Worm (Caenorhabditis elegans): ENCODE results near the gene glr-7.

Gene glr-7

DNA sequence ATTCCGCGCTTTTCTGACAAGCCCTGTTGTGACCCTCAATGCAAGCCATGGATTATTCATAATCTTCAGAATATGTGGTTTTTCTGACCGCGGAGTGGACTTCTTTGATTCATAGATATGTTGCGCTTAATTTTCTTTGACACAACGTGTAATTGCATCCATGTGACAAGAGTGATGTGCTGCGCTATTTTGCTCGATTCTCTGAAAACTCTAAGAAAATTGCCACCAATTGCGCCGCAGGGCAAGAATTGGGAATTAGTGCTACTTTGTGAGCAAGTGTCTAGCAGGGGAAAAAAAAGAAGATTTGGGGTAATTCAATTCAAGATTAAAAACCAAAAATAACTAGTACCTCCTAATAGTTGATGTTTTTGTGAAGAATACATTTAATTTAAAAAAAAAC lies 44.4 kb upstream of the glr-7 start (continued):
- TF ChIP-seq alr-1 (tag; optimal IDR thresholded peaks at IDR 0.05; ENCODE audit: borderline replicate concordance): no peak
- TF ChIP-seq unc-86 (tag; optimal IDR thresholded peaks at IDR 0.05): peak; percentile 24
- no peak for TF ChIP-seq dpl-1 (GFP tag; optimal IDR thresholded peaks at IDR 0.05)
- no peak for TF ChIP-seq C04F5.9 (tag; optimal IDR thresholded peaks at IDR 0.05)
- TF ChIP-seq unc-98 (GFP tag; IDR thresholded peaks at IDR 0.05): no peak
- TF ChIP-seq snpc-4 (tag; optimal IDR thresholded peaks at IDR 0.05): no peak
- no peak for TF ChIP-seq elt-3 (tag; optimal IDR thresholded peaks at IDR 0.05)
- TF ChIP-seq nhr-47 (tag; optimal IDR thresholded peaks at IDR 0.05): peak; percentile 63
- TF ChIP-seq ceh-90 (tag; optimal IDR thresholded peaks at IDR 0.05): no peak
- no peak for TF ChIP-seq elt-2 (tag; optimal IDR thresholded peaks at IDR 0.05)
- TF ChIP-seq dsc-1 (tag; optimal IDR thresholded peaks at IDR 0.05): peak; percentile 36
- TF ChIP-seq lir-3 (tag; optimal IDR thresholded peaks at IDR 0.05; ENCODE audit: poor library complexity): no peak
- no peak for TF ChIP-seq aha-1 (tag; optimal IDR thresholded peaks at IDR 0.05)
- peak; percentile 28 for TF ChIP-seq ceh-63 (GFP tag; optimal IDR thresholded peaks at IDR 0.05)
- TF ChIP-seq rnt-1 (tag; optimal IDR thresholded peaks at IDR 0.05): no peak
- peak; percentile 27 for TF ChIP-seq swsn-7 (tag; optimal IDR thresholded peaks at IDR 0.05)
- TF ChIP-seq hpl-2 (GFP tag; optimal IDR thresholded peaks at IDR 0.05): no peak
- peak; percentile 83 for TF ChIP-seq lin-14 (GFP tag; optimal IDR thresholded peaks at IDR 0.05)
- no peak for TF ChIP-seq nhr-76 (tag; optimal IDR thresholded peaks at IDR 0.05)
- TF ChIP-seq nhr-237 (tag; optimal IDR thresholded peaks at IDR 0.05): no peak
- no peak for TF ChIP-seq lin-35 (GFP tag; optimal IDR thresholded peaks at IDR 0.05)
- TF ChIP-seq isw-1 (GFP tag; IDR thresholded peaks at IDR 0.05): no peak
- TF ChIP-seq hlh-17 (GFP tag; optimal IDR thresholded peaks at IDR 0.05; ENCODE audit: borderline replicate concordance): no peak
- no peak for TF ChIP-seq mdl-1 (tag; optimal IDR thresholded peaks at IDR 0.05)

DNA sequence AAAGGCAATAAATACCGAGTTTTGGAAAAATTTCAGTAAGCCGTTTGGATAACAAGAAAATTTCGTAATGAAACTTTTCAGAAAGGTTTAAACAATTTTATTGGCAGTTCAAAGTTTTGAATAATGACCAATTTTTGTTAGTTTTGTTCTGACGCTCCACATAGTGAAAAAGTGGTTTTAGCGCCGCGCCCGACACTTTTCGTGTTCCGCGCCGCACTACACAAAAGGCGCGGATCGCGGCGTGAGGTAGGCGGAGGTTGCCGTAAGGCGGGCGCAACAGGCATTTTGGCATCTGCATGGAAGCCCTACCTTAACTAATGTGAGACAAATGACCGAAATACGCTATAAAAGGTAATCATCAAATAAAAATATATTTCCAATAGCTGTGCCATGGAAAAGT lies 42.1 kb upstream of the glr-7 start:
- TF ChIP-seq ceh-8 (GFP tag; optimal IDR thresholded peaks at IDR 0.05): no peak
- no peak for TF ChIP-seq efl-1 (optimal IDR thresholded peaks at IDR 0.05)
- TF ChIP-seq efl-1 (GFP tag; optimal IDR thresholded peaks at IDR 0.05 in 1 of 2): no peak

DNA sequence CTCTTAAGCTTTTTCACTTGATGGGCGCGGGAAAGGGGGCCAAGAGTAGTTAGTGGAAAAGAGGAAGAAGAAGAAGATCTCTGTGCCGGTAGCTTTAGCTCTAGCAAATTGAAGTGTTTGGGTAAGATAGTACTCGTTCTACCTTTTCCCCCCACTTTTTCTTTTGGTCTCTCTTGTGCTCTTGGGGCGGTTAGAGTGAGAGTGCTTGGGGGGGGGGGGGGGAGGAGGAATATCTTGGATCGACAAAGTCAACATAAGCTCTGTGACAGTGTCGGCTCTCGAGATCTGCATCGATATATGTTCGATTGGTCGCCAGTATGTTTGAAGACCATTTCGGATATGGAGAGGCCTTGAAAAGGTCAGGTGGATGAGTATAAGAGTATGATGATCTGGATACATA lies 40.1 kb upstream of the glr-7 start, which contains the start of gene fox-1:
fox-1 (minus strand) TSS at position 101 of the 400 bp plus-strand sequence.
- TF ChIP-seq fos-1 (tag; optimal IDR thresholded peaks at IDR 0.05) (no peak), nhr-19 (GFP tag; conservative IDR thresholded peaks at IDR 0.05) (0 out of 2 replicates have a peak, but pooled peaks have one; percentile 12)

DNA sequence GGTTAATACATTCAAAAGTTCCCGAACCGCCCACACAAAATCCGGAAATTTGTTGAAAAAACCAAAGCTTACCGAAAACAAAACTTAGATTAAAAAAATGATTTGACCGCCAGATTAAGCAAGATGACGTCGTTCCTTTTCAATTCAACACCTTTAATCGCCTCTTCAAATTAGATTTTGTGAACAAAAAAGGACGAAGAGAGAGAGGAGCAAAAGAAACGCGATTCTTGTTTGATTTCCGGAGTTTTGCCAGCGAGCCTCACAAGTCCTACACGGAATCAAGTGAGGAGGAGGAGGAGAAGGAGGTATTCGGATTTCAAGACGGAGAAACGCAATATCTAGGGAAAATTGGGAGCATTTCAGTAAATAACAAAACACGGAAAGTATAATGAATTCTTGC lies 37.8 kb upstream of the glr-7 start:
- TF ChIP-seq fkh-10 (GFP tag; optimal IDR thresholded peaks at IDR 0.05) (peak; percentile 82), dsc-1 (tag; optimal IDR thresholded peaks at IDR 0.05) (peak; percentile 20), efl-1 (optimal IDR thresholded peaks at IDR 0.05) (no peak), efl-1 (GFP tag; optimal IDR thresholded peaks at IDR 0.05 in 1 of 2) (peak in 1 of 2 experiments; percentile 32), elt-3 (tag; optimal IDR thresholded peaks at IDR 0.05) (no peak), lin-14 (GFP tag; optimal IDR thresholded peaks at IDR 0.05) (peak; percentile 3), nhr-71 (tag; optimal IDR thresholded peaks at IDR 0.05) (no peak), irx-1 (tag; optimal IDR thresholded peaks at IDR 0.05) (peak; percentile 13)

DNA sequence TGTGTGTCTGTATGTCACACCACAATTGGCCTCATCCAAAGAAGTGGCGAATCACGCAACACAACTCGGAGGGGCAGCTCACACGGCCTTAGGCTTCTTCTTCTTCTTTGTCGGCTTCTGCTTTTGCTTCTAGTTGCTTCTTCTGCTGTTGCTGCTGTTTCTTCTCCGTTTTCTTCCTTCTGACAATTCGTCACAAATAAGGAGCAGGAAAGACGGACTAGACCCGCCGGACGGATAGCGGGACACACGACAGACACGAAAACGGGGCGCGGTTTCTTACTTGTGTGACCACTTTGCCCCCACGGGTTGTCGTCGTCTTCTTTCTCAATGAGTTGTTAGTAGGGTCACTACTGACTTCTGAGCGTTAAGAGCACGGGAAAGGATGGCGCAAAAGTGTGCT lies 36.5 kb upstream of the glr-7 start:
- no peak for TF ChIP-seq dpl-1 (GFP tag; optimal IDR thresholded peaks at IDR 0.05)
- no peak for TF ChIP-seq aly-2 (tag; optimal IDR thresholded peaks at IDR 0.05)
- TF ChIP-seq nhr-71 (tag; optimal IDR thresholded peaks at IDR 0.05): peak; percentile 16
- TF ChIP-seq efl-1 (optimal IDR thresholded peaks at IDR 0.05): no peak
- no peak for TF ChIP-seq efl-1 (GFP tag; optimal IDR thresholded peaks at IDR 0.05 in 1 of 2)
- TF ChIP-seq unc-86 (tag; optimal IDR thresholded peaks at IDR 0.05): peak; percentile 27
- TF ChIP-seq lin-13 (GFP tag; optimal IDR thresholded peaks at IDR 0.05): no peak
- no peak for TF ChIP-seq mab-9 (GFP tag; IDR thresholded peaks at IDR 0.05)
- no peak for TF ChIP-seq ceh-90 (tag; optimal IDR thresholded peaks at IDR 0.05)
- peak; percentile 7 for TF ChIP-seq egl-13 (tag; optimal IDR thresholded peaks at IDR 0.05)
- no peak for TF ChIP-seq blmp-1 (tag; optimal IDR thresholded peaks at IDR 0.05)
- TF ChIP-seq nhr-19 (GFP tag; conservative IDR thresholded peaks at IDR 0.05): no peak
- no peak for TF ChIP-seq F16B12.6 (tag; optimal IDR thresholded peaks at IDR 0.05)
- no peak for TF ChIP-seq lsy-2 (tag; optimal IDR thresholded peaks at IDR 0.05)
- TF ChIP-seq isw-1 (GFP tag; IDR thresholded peaks at IDR 0.05): no peak
- no peak for TF ChIP-seq nhr-77 (tag; optimal IDR thresholded peaks at IDR 0.05)
- TF ChIP-seq ztf-4 (tag; optimal IDR thresholded peaks at IDR 0.05): no peak
- TF ChIP-seq nhr-12 (tag; optimal IDR thresholded peaks at IDR 0.05): no peak
- TF ChIP-seq tlp-1 (tag; optimal IDR thresholded peaks at IDR 0.05): no peak
- TF ChIP-seq elt-3 (tag; optimal IDR thresholded peaks at IDR 0.05): no peak
- TF ChIP-seq nhr-20 (tag; optimal IDR thresholded peaks at IDR 0.05): no peak
- TF ChIP-seq swsn-7 (tag; optimal IDR thresholded peaks at IDR 0.05): no peak
- no peak for TF ChIP-seq elt-2 (tag; optimal IDR thresholded peaks at IDR 0.05)
- TF ChIP-seq lir-3 (tag; optimal IDR thresholded peaks at IDR 0.05; ENCODE audit: poor library complexity): no peak

Measured in whole organism, L1 larva.